Worm (Caenorhabditis elegans) whole organism, L3 larva: ENCODE data around the gene C50E10.2.

Experiments
- R02D3.7 ChIP-seq: fragments of 150-350 bp; optimal IDR thresholded peaks from 2 replicates; lab custom pipeline; 2014; ENCODE audit warnings: missing biosample characterization, missing genetic modification characterization
- aly-2 ChIP-seq: fragments of 150-350 bp; optimal IDR thresholded peaks from 2 replicates; lab custom pipeline; 2014; ENCODE audit warnings: missing biosample characterization, missing genetic modification characterization
- ama-1 ChIP-seq: fragments of 150-350 bp; optimal IDR thresholded peaks from 2 replicates; lab custom pipeline; 2018
- daf-12 ChIP-seq: fragments of 150-350 bp; optimal IDR thresholded peaks from 2 replicates; lab custom pipeline; 2014; ENCODE audit warnings: missing biosample characterization, missing genetic modification reagents, missing genetic modification characterization
- egl-27 ChIP-seq: sonication (generic microtip); optimal IDR thresholded peaks from 4 replicates; lab custom pipeline; 2017; ENCODE audit warnings: missing biosample characterization, missing genetic modification reagents, missing genetic modification characterization
- elt-1 ChIP-seq: fragments of 150-350 bp; optimal IDR thresholded peaks from 2 replicates; lab custom pipeline; 2014; ENCODE audit warnings: missing biosample characterization, missing genetic modification characterization
- elt-2 ChIP-seq: sonication (generic microtip); optimal IDR thresholded peaks from 2 replicates; lab custom pipeline; 2016; ENCODE audit warnings: missing genetic modification reagents, mild to moderate bottlenecking, missing genetic modification characterization, missing compliant biosample characterization
- elt-3 ChIP-seq, 3 experiments: fragments of 150-350 bp in 1 of 3; sonication (generic microtip) in 2 of 3; optimal IDR thresholded peaks; 2 replicates in 2 of 3; 4 replicates in 1 of 3; lab custom pipeline; 2014 to 2017; ENCODE audit warnings: missing biosample characterization in 3 of 3, missing genetic modification characterization in 3 of 3
- fkh-10 ChIP-seq: sonication (generic microtip); optimal IDR thresholded peaks from 2 replicates; lab custom pipeline; 2017; ENCODE audit warnings: missing biosample characterization, missing genetic modification reagents, missing genetic modification characterization
- fkh-2 ChIP-seq: fragments of 150-350 bp; optimal IDR thresholded peaks from 2 replicates; lab custom pipeline; 2014; ENCODE audit warnings: missing biosample characterization, missing genetic modification reagents, missing genetic modification characterization
- hmg-11 ChIP-seq: sonication (generic microtip); optimal IDR thresholded peaks from 2 replicates; lab custom pipeline; 2016; ENCODE audit warnings: missing genetic modification characterization, missing compliant biosample characterization
- lin-39 ChIP-seq: fragments of 150-350 bp; optimal IDR thresholded peaks from 2 replicates; lab custom pipeline; 2018; ENCODE audit warnings: missing biosample characterization, missing genetic modification reagents, missing genetic modification characterization
- mml-1 ChIP-seq: fragments of 150-350 bp; sonication (generic microtip); optimal IDR thresholded peaks from 3 replicates; lab custom pipeline; 2014; ENCODE audit warnings: missing biosample characterization, missing genetic modification characterization
- nfya-1 ChIP-seq: sonication (generic microtip); optimal IDR thresholded peaks from 2 replicates; lab custom pipeline; 2017; ENCODE audit warnings: missing genetic modification characterization, mild to moderate bottlenecking, missing compliant biosample characterization, antibody characterized with exemption, moderate library complexity; ENCODE audit not compliant: insufficient read depth
- nhr-11 ChIP-seq: fragments of 150-350 bp; optimal IDR thresholded peaks from 2 replicates; lab custom pipeline; 2014; ENCODE audit warnings: missing biosample characterization, missing genetic modification characterization
- nhr-12 ChIP-seq: fragments of 150-350 bp; optimal IDR thresholded peaks from 2 replicates; lab custom pipeline; 2014; ENCODE audit warnings: missing biosample characterization, missing genetic modification characterization
- nhr-23 ChIP-seq: fragments of 150-350 bp; optimal IDR thresholded peaks from 2 replicates; lab custom pipeline; 2014; ENCODE audit warnings: missing biosample characterization, missing genetic modification reagents, missing genetic modification characterization
- nhr-237 ChIP-seq: fragments of 150-350 bp; optimal IDR thresholded peaks from 2 replicates; lab custom pipeline; 2014; ENCODE audit warnings: missing biosample characterization, missing genetic modification characterization
- nhr-25 ChIP-seq: sonication (generic microtip); optimal IDR thresholded peaks from 2 replicates; lab custom pipeline; 2017; ENCODE audit warnings: missing biosample characterization, missing genetic modification characterization
- nhr-43 ChIP-seq: sonication (generic microtip); optimal IDR thresholded peaks from 2 replicates; lab custom pipeline; 2016; ENCODE audit warnings: mild to moderate bottlenecking, missing genetic modification characterization, missing compliant biosample characterization; ENCODE audit not compliant: poor library complexity, severe bottlenecking
- nhr-67 ChIP-seq: fragments of 150-350 bp; optimal IDR thresholded peaks from 2 replicates; lab custom pipeline; 2014; ENCODE audit warnings: missing biosample characterization, missing genetic modification characterization
- pha-4 ChIP-seq: fragments of 150-350 bp; optimal IDR thresholded peaks from 2 replicates; lab custom pipeline; 2014; ENCODE audit warnings: missing biosample characterization, missing genetic modification reagents, missing genetic modification characterization
- pqm-1 ChIP-seq: fragments of 150-350 bp; optimal IDR thresholded peaks from 2 replicates; lab custom pipeline; 2017; ENCODE audit warnings: missing biosample characterization, missing genetic modification characterization, inconsistent platforms
- sea-2 ChIP-seq: fragments of 150-350 bp; sonication (generic microtip); optimal IDR thresholded peaks from 4 replicates; lab custom pipeline; 2014; ENCODE audit warnings: missing biosample characterization, missing genetic modification reagents, missing genetic modification characterization
- snpc-4 ChIP-seq: fragments of 150-350 bp; optimal IDR thresholded peaks from 2 replicates; lab custom pipeline; 2014; ENCODE audit warnings: missing biosample characterization, missing genetic modification characterization
- unc-62 ChIP-seq: fragments of 150-350 bp; sonication (generic microtip); optimal IDR thresholded peaks from 4 replicates; lab custom pipeline; 2014; ENCODE audit warnings: missing biosample characterization, missing genetic modification reagents, missing genetic modification characterization
- zag-1 ChIP-seq: fragments of 150-350 bp; optimal IDR thresholded peaks from 2 replicates; lab custom pipeline; 2014; ENCODE audit warnings: missing biosample characterization, missing genetic modification characterization
- ztf-11 ChIP-seq: fragments of 150-350 bp; optimal IDR thresholded peaks from 2 replicates; lab custom pipeline; 2014; ENCODE audit warnings: missing biosample characterization, missing genetic modification characterization
- ztf-4 ChIP-seq: fragments of 150-350 bp; optimal IDR thresholded peaks from 2 replicates; lab custom pipeline; 2014; ENCODE audit warnings: missing biosample characterization, missing genetic modification characterization

Gene C50E10.2

ce11 chrII:12274944-12275343 lies 34.6 kb downstream of the C50E10.2 start, which contains the start of gene Y57A10A.27:
Gene Y57A10A.27 (minus strand): TSS chrII:12275044.
- no peak for TF ChIP-seq nhr-43 (tag; lab: Kevin White, UChicago)
- TF ChIP-seq nhr-23 (tag; lab: Kevin White, UChicago), result no peak
- TF ChIP-seq zag-1 (tag; lab: Kevin White, UChicago), result no peak
- no peak for TF ChIP-seq unc-62

ce11 chrII:12268857-12269256 lies 40.7 kb downstream of the C50E10.2 start:
- no peak for TF ChIP-seq nhr-67 (tag; lab: Kevin White, UChicago)
- TF ChIP-seq nfya-1 (tag; lab: Kevin White, UChicago), result peak; percentile 39

- TF ChIP-seq elt-2 (tag; lab: Kevin White, UChicago) (peak; percentile 55), hmg-11 (tag; lab: Kevin White, UChicago) (no peak)
Measured at ce11 chrII:12266797-12267196, 42.7 kb downstream of the C50E10.2 start.

- no peak for TF ChIP-seq elt-3 (tag; optimal IDR thresholded peaks at IDR 0.05; lab: Kevin White, UChicago)
- no peak for TF ChIP-seq elt-2 (tag; lab: Kevin White, UChicago)
- no peak for TF ChIP-seq nhr-23 (tag; lab: Kevin White, UChicago)
- no peak for TF ChIP-seq daf-12 (tag; lab: Kevin White, UChicago)
- no peak for TF ChIP-seq nhr-237 (tag; lab: Kevin White, UChicago)
- no peak for TF ChIP-seq sea-2 (GFP tag; lab: Kevin White, UChicago)
- no peak for TF ChIP-seq aly-2 (tag; lab: Kevin White, UChicago)
- TF ChIP-seq nhr-43 (tag; lab: Kevin White, UChicago), result no peak
Measured at ce11 chrII:12266145-12266544, 43.4 kb downstream of the C50E10.2 start, which contains the start of gene tric-1B.1. Gene tric-1B.1 (minus strand): TSS chrII:12266245.

- TF ChIP-seq hmg-11 (tag; lab: Kevin White, UChicago) (no peak), nhr-67 (tag; lab: Kevin White, UChicago) (no peak), elt-2 (tag; lab: Kevin White, UChicago) (no peak), R02D3.7 (tag; lab: Kevin White, UChicago) (no peak), egl-27 (no peak), ztf-11 (tag; lab: Kevin White, UChicago) (no peak), daf-12 (tag; lab: Kevin White, UChicago) (no peak), nfya-1 (tag; lab: Kevin White, UChicago) (no peak), zag-1 (tag; lab: Kevin White, UChicago) (no peak), unc-62 (no peak), ztf-4 (tag; lab: Kevin White, UChicago) (no peak)
Measured at ce11 chrII:12264847-12265246, 44.7 kb downstream of the C50E10.2 start.

ce11 chrII:12263971-12264554 lies 45.5 kb downstream of the C50E10.2 start, which contains the start of gene faxc-1:
Gene faxc-1 (plus strand): TSS chrII:12264192.
- TF ChIP-seq mml-1 (no peak), elt-3 (tag; optimal IDR thresholded peaks at IDR 0.05; lab: Kevin White, UChicago) (no peak), sea-2 (GFP tag; lab: Kevin White, UChicago) (no peak), daf-12 (tag; lab: Kevin White, UChicago) (no peak), R02D3.7 (tag; lab: Kevin White, UChicago) (no peak), pha-4 (tag; lab: Kevin White, UChicago) (no peak), pqm-1 (tag; lab: Kevin White, UChicago) (no peak), unc-62 (peak; percentile 12), nhr-25 (tag; lab: Kevin White, UChicago) (peak; percentile 22), lin-39 (tag; lab: Kevin White, UChicago) (no peak), fkh-10 (no peak), egl-27 (no peak), ztf-4 (tag; lab: Kevin White, UChicago) (no peak), nhr-11 (tag; lab: Kevin White, UChicago) (no peak), nhr-12 (no peak), elt-2 (tag; lab: Kevin White, UChicago) (no peak), ama-1 (no peak)

ce11 chrII:12262567-12262966 lies 46.9 kb downstream of the C50E10.2 start:
- TF ChIP-seq fkh-2 (no peak), snpc-4 (no peak), elt-1 (tag; lab: Kevin White, UChicago) (peak; percentile 65), nhr-23 (tag; lab: Kevin White, UChicago) (peak; percentile 63), hmg-11 (tag; lab: Kevin White, UChicago) (peak; percentile 15), unc-62 (peak; percentile 10), elt-3 (tag; optimal IDR thresholded peaks at IDR 0.05; lab: Kevin White, UChicago) (peak in 1 of 3 experiments; percentile 34), nhr-25 (tag; lab: Kevin White, UChicago) (peak; percentile 99)
